Fruit fly (Drosophila melanogaster): ENCODE data around the gene CG33159.

CG33159 gene

dm6 chr3L:3223390-3223914, 19.2 kb upstream of the CG33159 start (continued):
- TF ChIP-seq tup (GFP tag; optimal IDR thresholded peaks at IDR 0.05) (no peak), ase (GFP tag; IDR thresholded peaks at IDR 0.05) (no peak), E2f2 (GFP tag; IDR thresholded peaks at IDR 0.05) (no peak), klu (GFP tag; IDR thresholded peaks at IDR 0.05) (no peak), unc-4 (GFP tag; IDR thresholded peaks at IDR 0.05; ENCODE audit: partially characterized antibody) (0 out of 2 replicates have a peak, but pooled peaks have one; percentile 24)

dm6 chr3L:3222643-3223389, 18.6 kb upstream of the CG33159 start, which contains the start of the genes RpL28 and eIF1:
Gene RpL28, minus strand, starts transcription at chr3L:3222960.
Gene eIF1, plus strand, starts transcription at chr3L:3223341.
- 0 out of 2 replicates have a peak, but pooled peaks have one; percentile 58 for TF ChIP-seq bowl (GFP tag; IDR thresholded peaks at IDR 0.05)
- peak; percentile 74; the same call in 1 of the 3 replicates for TF ChIP-seq hb (GFP tag; IDR thresholded peaks at IDR 0.05; ENCODE audit: partially characterized antibody)
- no peak for TF ChIP-seq hkb (optimal IDR thresholded peaks at IDR 0.05)
- TF ChIP-seq hkb (GFP tag; IDR thresholded peaks at IDR 0.05): peak; percentile 80
- TF ChIP-seq scrt (GFP tag; optimal IDR thresholded peaks at IDR 0.05): peak; percentile 86
- TF ChIP-seq HmgZ (tag; optimal IDR thresholded peaks at IDR 0.05): peak; percentile 84
- peak; percentile 84 for TF ChIP-seq PHDP (tag; optimal IDR thresholded peaks at IDR 0.05)
- TF ChIP-seq cato (GFP tag; optimal IDR thresholded peaks at IDR 0.05; ENCODE audit: borderline replicate concordance): peak; percentile 86
- TF ChIP-seq CG2116 (GFP tag; optimal IDR thresholded peaks at IDR 0.05): peak; percentile 100
- peak; percentile 89 for TF ChIP-seq onecut (GFP tag; IDR thresholded peaks at IDR 0.05)
- TF ChIP-seq CG15269 (tag; optimal IDR thresholded peaks at IDR 0.05): peak; percentile 56
- TF ChIP-seq mirr (GFP tag; optimal IDR thresholded peaks at IDR 0.05): peak; percentile 94
- peak; percentile 83 for TF ChIP-seq CG18476 (GFP tag; optimal IDR thresholded peaks at IDR 0.05)
- no peak for TF ChIP-seq Gsc (GFP tag; IDR thresholded peaks at IDR 0.05)
- peak; percentile 77 for TF ChIP-seq CG6854 (GFP tag; optimal IDR thresholded peaks at IDR 0.05)
- peak; percentile 92 for TF ChIP-seq HLH54F (GFP tag; optimal IDR thresholded peaks at IDR 0.05)
- peak; percentile 92 for TF ChIP-seq repo (GFP tag; optimal IDR thresholded peaks at IDR 0.05)
- TF ChIP-seq lov (optimal IDR thresholded peaks at IDR 0.05): no peak
- peak; percentile 95 for TF ChIP-seq lov (GFP tag; IDR thresholded peaks at IDR 0.05)
- TF ChIP-seq ewg (GFP tag; optimal IDR thresholded peaks at IDR 0.05): peak; percentile 84
- peak; percentile 37 for TF ChIP-seq CG11723 (GFP tag; optimal IDR thresholded peaks at IDR 0.05)
- no peak for TF ChIP-seq fru (optimal IDR thresholded peaks at IDR 0.05)
- TF ChIP-seq sima (GFP tag; optimal IDR thresholded peaks at IDR 0.05): peak; percentile 46
- TF ChIP-seq CG1792 (GFP tag; optimal IDR thresholded peaks at IDR 0.05): peak; percentile 81
- peak; percentile 87 for TF ChIP-seq Antp (GFP tag; optimal IDR thresholded peaks at IDR 0.05)
- TF ChIP-seq CG11093 (GFP tag; IDR thresholded peaks at IDR 0.05): peak; percentile 58; the same call in 1 of the 3 replicates
- TF ChIP-seq eyg (GFP tag; optimal IDR thresholded peaks at IDR 0.05): peak; percentile 87
- peak; percentile 94 for TF ChIP-seq Hsf (GFP tag; optimal IDR thresholded peaks at IDR 0.05)
- peak; percentile 94 for TF ChIP-seq trh (GFP tag; optimal IDR thresholded peaks at IDR 0.05)
- TF ChIP-seq ash1 (GFP tag; optimal IDR thresholded peaks at IDR 0.05): peak; percentile 96
- TF ChIP-seq zfh1 (GFP tag; IDR thresholded peaks at IDR 0.05): peak; percentile 93
- TF ChIP-seq CG7271 (tag; optimal IDR thresholded peaks at IDR 0.05): peak; percentile 95
- peak; percentile 56 for TF ChIP-seq gsb (GFP tag; IDR thresholded peaks at IDR 0.05)
- peak; percentile 85 for TF ChIP-seq CG17829 (tag; optimal IDR thresholded peaks at IDR 0.05)
- peak; percentile 67 for TF ChIP-seq CTCF (GFP tag; optimal IDR thresholded peaks at IDR 0.05)
- TF ChIP-seq gcm (GFP tag; optimal IDR thresholded peaks at IDR 0.05): peak; percentile 75
- TF ChIP-seq ato (GFP tag; IDR thresholded peaks at IDR 0.05; ENCODE audit: partially characterized antibody): no peak; the same call in none of the 2 replicates
- TF ChIP-seq Rx (GFP tag; IDR thresholded peaks at IDR 0.05): peak; percentile 94
- TF ChIP-seq Stat92E (GFP tag; optimal IDR thresholded peaks at IDR 0.05): peak in 1 of 3 experiments; percentile 1
- TF ChIP-seq ase (GFP tag; IDR thresholded peaks at IDR 0.05): peak; percentile 87
- peak; percentile 87 for TF ChIP-seq CG10274 (GFP tag; optimal IDR thresholded peaks at IDR 0.05)
- TF ChIP-seq nerfin-2 (GFP tag; IDR thresholded peaks at IDR 0.05; ENCODE audit: partially characterized antibody): peak; percentile 51
- peak; percentile 57; the same call in 1 of the 2 replicates for TF ChIP-seq CG32767 (GFP tag; IDR thresholded peaks at IDR 0.05)
- peak; percentile 92 for TF ChIP-seq CG3407 (GFP tag; optimal IDR thresholded peaks at IDR 0.05)
